Fruit fly (Drosophila melanogaster) whole organism, embryonic: ENCODE data around the gene CG15283.
A peak's percentile ranks its signal among the peaks of the same experiment; 100 is the strongest.

Experiments used
- BEAF-32 ChIP-seq: fragments of 200-800 bp; sonication (Bioruptor generic); optimal IDR thresholded peaks from 3 replicates; lab custom pipeline; 2017; ENCODE audit warnings: missing biosample characterization, missing genetic modification characterization, mild to moderate bottlenecking, moderate library complexity, missing genetic modification reagents
- Bdp1 ChIP-seq: fragments of 200-800 bp; sonication (Bioruptor generic); optimal IDR thresholded peaks from 3 replicates; lab custom pipeline; 2016; ENCODE audit warnings: missing biosample characterization, missing genetic modification characterization
- CG1024 ChIP-seq: fragments of 200-800 bp; sonication (Bioruptor generic); IDR thresholded peaks from 2 replicates; pipeline ENCODE4 v1.3.6; 2022; ENCODE audit warnings: missing biosample characterization, missing genetic modification characterization
- CG10431 ChIP-seq: fragments of 200-800 bp; sonication (Bioruptor generic); optimal IDR thresholded peaks from 3 replicates; lab custom pipeline; 2018; ENCODE audit warnings: missing biosample characterization, mild to moderate bottlenecking, missing genetic modification characterization
- CG11504 ChIP-seq: fragments of 200-800 bp; sonication (Bioruptor generic); optimal IDR thresholded peaks from 3 replicates; lab custom pipeline; 2019; ENCODE audit warnings: missing biosample characterization, mild to moderate bottlenecking, missing genetic modification characterization, moderate library complexity
- CG11695 ChIP-seq: fragments of 200-800 bp; sonication (Bioruptor generic); IDR thresholded peaks from 3 replicates; pipeline ENCODE4 v1.3.6; 2022; ENCODE audit warnings: missing biosample characterization, missing genetic modification characterization
- CG11723 ChIP-seq: fragments of 200-800 bp; sonication (Bioruptor generic); optimal IDR thresholded peaks from 2 replicates; lab custom pipeline; 2017; ENCODE audit warnings: missing biosample characterization, mild to moderate bottlenecking, missing genetic modification characterization
- CG12391 ChIP-seq: fragments of 200-800 bp; sonication (Bioruptor generic); optimal IDR thresholded peaks from 3 replicates; lab custom pipeline; 2018; ENCODE audit warnings: missing biosample characterization, mild to moderate bottlenecking, missing genetic modification characterization, moderate library complexity
- CG12942 ChIP-seq: fragments of 200-800 bp; sonication (Bioruptor generic); optimal IDR thresholded peaks from 3 replicates; lab custom pipeline; 2016; ENCODE audit warnings: missing biosample characterization, missing genetic modification characterization
- CG13123 ChIP-seq: fragments of 200-800 bp; sonication (Bioruptor generic); optimal IDR thresholded peaks from 2 replicates; lab custom pipeline; 2016; ENCODE audit warnings: missing biosample characterization, missing genetic modification characterization
- CG14667 ChIP-seq: fragments of 200-800 bp; sonication (Bioruptor generic); IDR thresholded peaks from 2 replicates; pipeline ENCODE4 v1.3.6; 2022; ENCODE audit warnings: missing biosample characterization, missing genetic modification characterization
- CG16779 ChIP-seq: fragments of 200-800 bp; sonication (Bioruptor generic); IDR thresholded peaks from 2 replicates; pipeline ENCODE4 v1.3.6; 2022; ENCODE audit warnings: missing biosample characterization, missing genetic modification characterization
- CG16813 ChIP-seq: fragments of 200-800 bp; sonication (Bioruptor generic); IDR thresholded peaks from 3 replicates; pipeline ENCODE4 v1.3.6; 2022; ENCODE audit warnings: missing biosample characterization, missing genetic modification characterization; ENCODE audit not compliant: partially characterized antibody
- CG16815 ChIP-seq: fragments of 200-800 bp; sonication (Bioruptor generic); optimal IDR thresholded peaks from 3 replicates; lab custom pipeline; 2017; ENCODE audit warnings: missing biosample characterization, mild to moderate bottlenecking, missing genetic modification characterization
- CG17186 ChIP-seq: fragments of 200-800 bp; sonication (Bioruptor generic); optimal IDR thresholded peaks from 3 replicates; lab custom pipeline; 2017; ENCODE audit warnings: missing biosample characterization, missing genetic modification reagents, missing genetic modification characterization
- CG17359 ChIP-seq: fragments of 200-800 bp; sonication (Bioruptor generic); optimal IDR thresholded peaks from 3 replicates; lab custom pipeline; 2018; ENCODE audit warnings: missing biosample characterization, mild to moderate bottlenecking, missing genetic modification characterization, moderate library complexity
- CG17912 ChIP-seq: fragments of 200-800 bp; sonication (Bioruptor generic); optimal IDR thresholded peaks from 2 replicates; lab custom pipeline; 2018; ENCODE audit warnings: missing biosample characterization, mild to moderate bottlenecking, missing genetic modification characterization
- CG1792 ChIP-seq: fragments of 200-800 bp; sonication (Bioruptor generic); optimal IDR thresholded peaks from 2 replicates; lab custom pipeline; 2016; ENCODE audit warnings: missing biosample characterization, missing genetic modification characterization
- CG18476 ChIP-seq: fragments of 200-800 bp; sonication (Bioruptor generic); optimal IDR thresholded peaks from 2 replicates; lab custom pipeline; 2016; ENCODE audit warnings: missing biosample characterization, mild to moderate bottlenecking, missing genetic modification characterization
- CG2202 ChIP-seq: fragments of 200-800 bp; sonication (Bioruptor generic); optimal IDR thresholded peaks from 2 replicates; lab custom pipeline; 2018; ENCODE audit warnings: missing biosample characterization, mild to moderate bottlenecking, missing genetic modification characterization
- CG31441 ChIP-seq: fragments of 200-800 bp; sonication (Bioruptor generic); IDR thresholded peaks from 2 replicates; pipeline ENCODE4 v1.3.6; 2022; ENCODE audit warnings: missing biosample characterization, missing genetic modification characterization
- CG3163 ChIP-seq: fragments of 200-800 bp; sonication (Bioruptor generic); optimal IDR thresholded peaks from 3 replicates; lab custom pipeline; 2016; ENCODE audit warnings: missing biosample characterization, missing genetic modification characterization
- CG33213 ChIP-seq: fragments of 200-800 bp; sonication (Bioruptor generic); optimal IDR thresholded peaks from 3 replicates; lab custom pipeline; 2016; ENCODE audit warnings: missing biosample characterization, missing genetic modification characterization
- CG33557 ChIP-seq: fragments of 200-800 bp; sonication (Bioruptor generic); optimal IDR thresholded peaks from 2 replicates; lab custom pipeline; 2019; ENCODE audit warnings: missing biosample characterization, mild to moderate bottlenecking, missing genetic modification characterization, moderate library complexity
- CG4328 ChIP-seq: fragments of 200-800 bp; sonication (Bioruptor generic); optimal IDR thresholded peaks from 3 replicates; lab custom pipeline; 2017; ENCODE audit warnings: missing biosample characterization, missing genetic modification reagents, missing genetic modification characterization
- CG7372 ChIP-seq: fragments of 200-800 bp; sonication (Bioruptor generic); IDR thresholded peaks from 2 replicates; pipeline ENCODE4 v1.3.6; 2022; ENCODE audit warnings: missing biosample characterization, missing genetic modification characterization
- CG7556 ChIP-seq: fragments of 200-800 bp; sonication (Bioruptor generic); optimal IDR thresholded peaks from 2 replicates; lab custom pipeline; 2017; ENCODE audit warnings: missing biosample characterization, mild to moderate bottlenecking, missing genetic modification characterization
- CG9876 ChIP-seq: fragments of 200-800 bp; sonication (Bioruptor generic); optimal IDR thresholded peaks from 2 replicates; lab custom pipeline; 2016; ENCODE audit warnings: missing biosample characterization, missing genetic modification characterization
- E2f1 ChIP-seq: fragments of 200-800 bp; sonication (Bioruptor generic); IDR thresholded peaks from 2 replicates; pipeline ENCODE4 v1.3.6; 2022; ENCODE audit warnings: missing biosample characterization, missing genetic modification characterization
- Ets97D ChIP-seq: fragments of 200-800 bp; sonication (Bioruptor generic); optimal IDR thresholded peaks from 3 replicates; lab custom pipeline; 2016; ENCODE audit warnings: missing biosample characterization, missing genetic modification characterization
- Gsc ChIP-seq: fragments of 200-800 bp; sonication (Bioruptor generic); IDR thresholded peaks from 2 replicates; pipeline ENCODE4 v1.3.6; 2022; ENCODE audit warnings: missing biosample characterization, missing genetic modification characterization
- Hmr ChIP-seq: fragments of 200-800 bp; sonication (Bioruptor generic); optimal IDR thresholded peaks from 3 replicates; lab custom pipeline; 2017; ENCODE audit warnings: mild to moderate bottlenecking, missing biosample characterization, missing genetic modification reagents, missing genetic modification characterization
- Lpt ChIP-seq: fragments of >200 bp; optimal IDR thresholded peaks from 2 replicates; lab custom pipeline; 2018; ENCODE audit warnings: missing biosample characterization, missing genetic modification characterization
- Oaz ChIP-seq: fragments of 200-800 bp; sonication (Bioruptor generic); IDR thresholded peaks from 2 replicates; pipeline ENCODE4 v1.3.6; 2022; ENCODE audit warnings: missing biosample characterization, missing genetic modification characterization
- Sin3A ChIP-seq: fragments of >200 bp; optimal IDR thresholded peaks from 2 replicates; lab custom pipeline; 2018
- Stat92E ChIP-seq, 3 experiments: fragments of >200 bp in 2 of 3; fragments of 200-800 bp in 1 of 3; sonication (Bioruptor generic) in 1 of 3; optimal IDR thresholded peaks; 2 replicates each; lab custom pipeline; 2017 to 2019; ENCODE audit warnings: missing biosample characterization in 3 of 3, missing genetic modification characterization in 3 of 3, mild to moderate bottlenecking in 1 of 3, moderate library complexity in 1 of 3
- Usf ChIP-seq: fragments of 200-800 bp; sonication (Bioruptor generic); optimal IDR thresholded peaks from 2 replicates; lab custom pipeline; 2017; ENCODE audit warnings: missing genotype, missing biosample characterization, missing genetic modification characterization
- chif ChIP-seq, 2 experiments: fragments of 200-800 bp; sonication (Bioruptor generic); optimal IDR thresholded peaks; 3 replicates each; lab custom pipeline; 2016; ENCODE audit warnings: missing biosample characterization in 2 of 2, missing genetic modification characterization in 2 of 2
- chinmo ChIP-seq: fragments of 200-800 bp; sonication (Bioruptor generic); IDR thresholded peaks from 4 replicates; pipeline ENCODE4 v1.3.6; 2022; ENCODE audit warnings: missing biosample characterization, missing genetic modification characterization; ENCODE audit not compliant: partially characterized antibody
- disco-r ChIP-seq: fragments of 200-800 bp; sonication (Bioruptor generic); optimal IDR thresholded peaks from 2 replicates; lab custom pipeline; 2016; ENCODE audit warnings: missing biosample characterization, missing genetic modification characterization
- gsb-n ChIP-seq: fragments of 200-800 bp; sonication (Bioruptor generic); optimal IDR thresholded peaks from 3 replicates; lab custom pipeline; 2018; ENCODE audit warnings: missing biosample characterization, mild to moderate bottlenecking, missing genetic modification characterization
- kay ChIP-seq: fragments of 200-800 bp; sonication (Bioruptor generic); optimal IDR thresholded peaks from 2 replicates; lab custom pipeline; 2016; ENCODE audit warnings: missing biosample characterization, missing genetic modification characterization
- ken ChIP-seq: fragments of 200-800 bp; sonication (Bioruptor generic); IDR thresholded peaks from 3 replicates; pipeline ENCODE4 v1.3.6; 2022; ENCODE audit warnings: missing biosample characterization, missing genetic modification characterization
- nerfin-2 ChIP-seq: fragments of 200-800 bp; sonication (Bioruptor generic); IDR thresholded peaks from 2 replicates; pipeline ENCODE4 v1.3.6; 2022; ENCODE audit warnings: missing biosample characterization, missing genetic modification characterization; ENCODE audit not compliant: partially characterized antibody
- pfk ChIP-seq: fragments of 200-800 bp; sonication (Bioruptor generic); optimal IDR thresholded peaks from 2 replicates; lab custom pipeline; 2018; ENCODE audit warnings: missing biosample characterization, mild to moderate bottlenecking, missing genetic modification characterization, moderate library complexity
- pros ChIP-seq: fragments of 200-800 bp; sonication (Bioruptor generic); optimal IDR thresholded peaks from 3 replicates; lab custom pipeline; 2019; ENCODE audit warnings: missing biosample characterization, mild to moderate bottlenecking, missing genetic modification characterization, moderate library complexity
- rib ChIP-seq: fragments of 200-800 bp; sonication (Bioruptor generic); IDR thresholded peaks from 2 replicates; pipeline ENCODE4 v1.3.6; 2022; ENCODE audit warnings: missing biosample characterization, missing genetic modification characterization
- sima ChIP-seq: fragments of 200-800 bp; sonication (Bioruptor generic); optimal IDR thresholded peaks from 2 replicates; lab custom pipeline; 2016; ENCODE audit warnings: missing biosample characterization, missing genetic modification characterization
- ttk ChIP-seq: fragments of 200-800 bp; sonication (Bioruptor generic); IDR thresholded peaks from 2 replicates; pipeline ENCODE4 v2.1.2; 2022; ENCODE audit warnings: missing biosample characterization, missing genetic modification characterization
- usp ChIP-seq: fragments of >200 bp; optimal IDR thresholded peaks from 2 replicates; lab custom pipeline; 2017; ENCODE audit warnings: missing biosample characterization, missing genetic modification characterization

The CG15283 gene

DNA sequence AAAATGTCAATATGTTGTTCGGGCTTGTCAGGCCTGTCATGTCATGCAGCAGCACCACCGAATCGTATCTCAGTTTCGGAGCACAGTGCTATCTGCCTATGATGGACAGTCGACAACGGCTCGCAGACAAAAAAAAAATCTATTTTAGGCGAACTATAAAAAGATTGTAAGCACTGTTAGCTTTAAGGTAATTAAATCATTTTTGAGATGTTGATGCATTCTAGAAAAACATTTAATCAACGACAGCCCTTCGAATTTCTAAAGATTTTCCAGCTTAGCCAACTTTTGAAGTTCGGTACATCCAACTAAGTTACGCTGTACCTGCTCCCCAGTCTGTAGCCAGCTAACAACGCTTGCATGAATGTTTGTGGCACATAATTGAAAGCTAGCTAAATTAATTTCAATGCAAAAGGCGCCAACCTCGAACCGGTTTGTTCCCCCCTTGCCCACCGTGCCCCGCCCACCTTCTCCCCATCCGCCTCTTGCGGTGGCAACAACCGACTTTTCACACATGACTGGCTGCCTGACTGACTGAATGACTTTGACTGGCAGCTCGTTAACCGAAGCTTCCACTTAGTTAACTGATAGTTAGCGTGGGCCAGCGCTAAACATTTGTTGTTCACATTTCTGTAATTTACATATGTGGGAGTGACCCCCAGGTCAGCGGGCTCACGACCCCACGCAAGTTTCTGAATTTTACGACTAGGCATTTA is 7.6 kb upstream of the CG15283 start (continued):
- no peak for TF ChIP-seq CG2202 (tag; lab: Kevin White, UChicago)
- TF ChIP-seq CG14667: 0 out of 2 replicates have a peak, but pooled peaks have one; percentile 22
- TF ChIP-seq kay (GFP tag; lab: Kevin White, UChicago): no peak
- TF ChIP-seq CG17359 (tag; lab: Kevin White, UChicago): peak; percentile 32
- no peak for TF ChIP-seq disco-r (GFP tag; lab: Kevin White, UChicago)
- peak; percentile 44 for TF ChIP-seq Bdp1 (GFP tag; lab: Kevin White, UChicago)
- TF ChIP-seq CG11504: peak; percentile 86
- no peak for TF ChIP-seq CG16779 (GFP tag; lab: Robert Waterston, UW)
- no peak for TF ChIP-seq Lpt (GFP tag; lab: Kevin White, UChicago)
- peak; percentile 47 for TF ChIP-seq CG12942
- no peak for TF ChIP-seq CG17186 (GFP tag; lab: Kevin White, UChicago)
- peak; percentile 87; the same call in 3 of the 4 replicates for TF ChIP-seq chinmo (GFP tag; lab: Robert Waterston, UW)
- no peak for TF ChIP-seq CG18476 (GFP tag; lab: Kevin White, UChicago)
- peak; percentile 33 for TF ChIP-seq CG16815
- no peak for TF ChIP-seq sima (GFP tag; lab: Kevin White, UChicago)
- TF ChIP-seq CG1024: peak; percentile 18; the same call in 1 of the 2 replicates
- peak; percentile 71 for TF ChIP-seq CG12391 (tag; lab: Kevin White, UChicago)
- TF ChIP-seq rib (GFP tag; lab: Robert Waterston, UW): no peak
- no peak for TF ChIP-seq CG31441 (GFP tag; lab: Robert Waterston, UW)
- TF ChIP-seq Usf (GFP tag; lab: Kevin White, UChicago): no peak
- TF ChIP-seq CG16813: no peak
- peak; percentile 54 for TF ChIP-seq CG33213 (GFP tag; lab: Kevin White, UChicago)
- TF ChIP-seq CG11723 (GFP tag; lab: Kevin White, UChicago): peak; percentile 41
- TF ChIP-seq Gsc (GFP tag; lab: Robert Waterston, UW): no peak
- peak; percentile 45 for TF ChIP-seq CG1792 (GFP tag; lab: Kevin White, UChicago)
- no peak for TF ChIP-seq Ets97D (GFP tag; lab: Kevin White, UChicago)
- TF ChIP-seq CG33557: peak; percentile 31
- TF ChIP-seq Stat92E (GFP tag; optimal IDR thresholded peaks at IDR 0.05; lab: Kevin White, UChicago): no peak
- TF ChIP-seq CG9876 (GFP tag; lab: Kevin White, UChicago): peak; percentile 25
- no peak for TF ChIP-seq CG4328 (GFP tag; lab: Kevin White, UChicago)
- peak; percentile 60 for TF ChIP-seq Hmr (GFP tag; lab: Kevin White, UChicago)
- TF ChIP-seq ttk (GFP tag; lab: Robert Waterston, UW): peak; percentile 71
- peak; percentile 25; the same call in 1 of the 2 replicates for TF ChIP-seq E2f1 (GFP tag; lab: Robert Waterston, UW)
- peak; percentile 17 to 73 for TF ChIP-seq chif (GFP tag; optimal IDR thresholded peaks at IDR 0.05; lab: Kevin White, UChicago)
- TF ChIP-seq CG7372 (GFP tag; lab: Robert Waterston, UW): 0 out of 2 replicates have a peak, but pooled peaks have one; percentile 20
- TF ChIP-seq BEAF-32: no peak
- TF ChIP-seq Oaz (GFP tag; lab: Robert Waterston, UW): peak; percentile 78
- peak; percentile 69 for TF ChIP-seq CG7556 (GFP tag; lab: Kevin White, UChicago)
- TF ChIP-seq pros (GFP tag; lab: Kevin White, UChicago): no peak
- TF ChIP-seq CG3163 (GFP tag; lab: Kevin White, UChicago): no peak
- no peak for TF ChIP-seq Sin3A (lab: Kevin White, UChicago)
- TF ChIP-seq CG13123: no peak
- peak; percentile 61; the same call in 2 of the 3 replicates for TF ChIP-seq ken (GFP tag; lab: Robert Waterston, UW)
- TF ChIP-seq CG17912 (GFP tag; lab: Kevin White, UChicago): no peak
- TF ChIP-seq gsb-n (tag; lab: Kevin White, UChicago): no peak
- no peak for TF ChIP-seq usp
- no peak for TF ChIP-seq nerfin-2 (GFP tag; lab: Robert Waterston, UW)
- TF ChIP-seq CG10431 (GFP tag; lab: Kevin White, UChicago): no peak
- TF ChIP-seq pfk (GFP tag; lab: Kevin White, UChicago): no peak
- no peak for TF ChIP-seq CG11695
